Worm (Caenorhabditis elegans): ENCODE results near the gene srw-6.

ce11 chrV:3773618-3774017, 34.8 kb upstream of the srw-6 start:
- TF ChIP-seq ama-1 (optimal IDR thresholded peaks at IDR 0.05) (no peak), B0310.2 (tag; optimal IDR thresholded peaks at IDR 0.05) (no peak), pes-1 (GFP tag; IDR thresholded peaks at IDR 0.05) (no peak), ceh-13 (GFP tag; optimal IDR thresholded peaks at IDR 0.05) (no peak), tbx-37 (GFP tag; conservative IDR thresholded peaks at IDR 0.05) (no peak), tra-4 (tag; optimal IDR thresholded peaks at IDR 0.05) (no peak), hmg-4 (GFP tag; optimal IDR thresholded peaks at IDR 0.05) (no peak), F13C5.2 (tag; optimal IDR thresholded peaks at IDR 0.05) (no peak), tbx-11 (GFP tag; IDR thresholded peaks at IDR 0.05) (no peak), hmbx-1 (tag; optimal IDR thresholded peaks at IDR 0.05) (no peak), ets-7 (tag; optimal IDR thresholded peaks at IDR 0.05) (no peak), sea-1 (GFP tag; conservative IDR thresholded peaks at IDR 0.05) (no peak), ceh-36 (tag; optimal IDR thresholded peaks at IDR 0.05) (no peak), hnd-1 (tag; optimal IDR thresholded peaks at IDR 0.05) (no peak)

All from whole organism, early embryonic.